Worm (Caenorhabditis elegans) whole organism, late embryonic: ENCODE data around the gene jmjd-1.1.

Experiments used
- dve-1 ChIP-seq: sonication (generic microtip); optimal IDR thresholded peaks from 2 replicates; lab custom pipeline; 2017; ENCODE audit warnings: antibody characterized with exemption, mild to moderate bottlenecking, missing genetic modification characterization, missing compliant biosample characterization
- syd-9 ChIP-seq: sonication (generic microtip); optimal IDR thresholded peaks from 2 replicates; lab custom pipeline; 2016; ENCODE audit warnings: mild to moderate bottlenecking, missing genetic modification characterization, moderate library complexity, missing compliant biosample characterization

DNA sequence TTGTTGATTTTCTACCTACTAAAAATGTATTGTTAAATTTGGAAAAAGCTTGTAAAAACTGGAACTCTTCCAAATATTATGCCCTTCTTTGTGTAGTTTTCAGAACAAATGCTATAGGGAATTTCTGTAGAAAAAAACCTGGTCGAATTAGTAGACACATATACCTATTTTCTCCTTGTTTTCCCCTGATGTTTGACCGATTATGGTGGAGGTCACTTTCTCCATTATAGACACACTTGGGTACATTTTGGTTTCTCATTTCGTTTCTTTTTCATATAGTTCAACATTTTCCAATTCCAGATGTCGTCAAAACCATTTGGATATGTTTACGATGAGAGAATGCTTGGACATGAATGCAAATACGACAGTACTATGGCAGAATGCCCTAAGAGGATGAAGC lies 7.6 kb upstream of the jmjd-1.1 start, which contains the start of gene hda-5:
- TF ChIP-seq dve-1 (tag; lab: Kevin White, UChicago): no peak
- TF ChIP-seq syd-9: no peak
